Worm (Caenorhabditis elegans): ENCODE results near the gene D1005.5.

DNA sequence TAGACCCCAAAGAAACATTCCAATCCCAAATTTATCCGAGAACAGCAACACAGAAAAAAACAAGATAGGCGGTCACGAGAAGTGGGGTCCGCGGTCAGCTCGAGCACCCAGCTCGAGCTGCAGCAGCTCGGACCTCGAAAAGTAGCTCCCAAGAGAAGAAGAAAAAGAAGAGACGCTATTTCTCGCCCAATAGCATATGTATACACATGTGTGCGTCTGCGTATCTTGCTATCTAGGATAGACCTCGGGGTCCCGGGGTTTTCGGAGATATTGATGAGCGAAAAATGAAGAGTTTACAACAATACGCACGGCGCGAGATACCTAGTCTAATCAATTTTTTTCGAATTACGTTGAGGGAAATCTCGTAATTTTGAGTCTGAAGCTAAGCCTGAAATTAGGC, 49.3 kb upstream of the D1005.5 start:
- TF ChIP-seq elt-3 (tag; optimal IDR thresholded peaks at IDR 0.05): no peak
- no peak for TF ChIP-seq pha-4 (tag; optimal IDR thresholded peaks at IDR 0.05)
- TF ChIP-seq mep-1 (tag; optimal IDR thresholded peaks at IDR 0.05): no peak
- TF ChIP-seq nhr-28 (tag; optimal IDR thresholded peaks at IDR 0.05): no peak
- no peak for TF ChIP-seq lin-13 (tag; optimal IDR thresholded peaks at IDR 0.05)
- peak; percentile 1 for TF ChIP-seq unc-62 (GFP tag; optimal IDR thresholded peaks at IDR 0.05)

Data from whole organism, mixed stage, embryonic.